Fruit fly (Drosophila melanogaster) ovary, adult (tissue): Measurements from ENCODE around the gene Cpr.

Source experiments
- CG17801 ChIP-seq: fragments of 200-800 bp; optimal IDR thresholded peaks from 2 replicates; lab custom pipeline; 2019; ENCODE audit warnings: missing biosample characterization, mild to moderate bottlenecking, missing genetic modification characterization, moderate library complexity; ENCODE audit not compliant: partially characterized antibody

Cpr gene

DNA sequence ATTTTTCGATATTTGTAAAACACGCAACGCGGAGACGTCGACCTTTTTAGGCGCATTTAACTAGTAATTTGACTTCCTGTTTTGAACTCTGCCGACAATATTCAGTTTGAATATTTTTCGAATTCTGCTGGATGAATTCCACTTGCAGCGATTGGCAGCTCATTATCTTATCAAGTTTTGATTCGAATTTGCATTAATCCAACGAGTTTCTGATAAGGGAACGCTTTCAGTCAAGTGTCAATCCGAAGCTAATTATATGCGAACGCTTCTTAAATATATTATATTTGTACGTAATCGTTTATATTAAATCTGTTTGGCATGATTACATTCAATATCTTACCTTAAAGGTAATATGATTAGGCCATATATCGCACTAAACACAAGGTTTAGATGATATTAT lies 9.7 kb downstream of the Cpr start, which contains the start of gene CG9497:
TSS of gene CG9497 (minus strand) at position 101 of the 400 bp plus-strand sequence.
- no peak for TF ChIP-seq CG17801 (GFP tag; lab: Kevin White, UChicago)

DNA sequence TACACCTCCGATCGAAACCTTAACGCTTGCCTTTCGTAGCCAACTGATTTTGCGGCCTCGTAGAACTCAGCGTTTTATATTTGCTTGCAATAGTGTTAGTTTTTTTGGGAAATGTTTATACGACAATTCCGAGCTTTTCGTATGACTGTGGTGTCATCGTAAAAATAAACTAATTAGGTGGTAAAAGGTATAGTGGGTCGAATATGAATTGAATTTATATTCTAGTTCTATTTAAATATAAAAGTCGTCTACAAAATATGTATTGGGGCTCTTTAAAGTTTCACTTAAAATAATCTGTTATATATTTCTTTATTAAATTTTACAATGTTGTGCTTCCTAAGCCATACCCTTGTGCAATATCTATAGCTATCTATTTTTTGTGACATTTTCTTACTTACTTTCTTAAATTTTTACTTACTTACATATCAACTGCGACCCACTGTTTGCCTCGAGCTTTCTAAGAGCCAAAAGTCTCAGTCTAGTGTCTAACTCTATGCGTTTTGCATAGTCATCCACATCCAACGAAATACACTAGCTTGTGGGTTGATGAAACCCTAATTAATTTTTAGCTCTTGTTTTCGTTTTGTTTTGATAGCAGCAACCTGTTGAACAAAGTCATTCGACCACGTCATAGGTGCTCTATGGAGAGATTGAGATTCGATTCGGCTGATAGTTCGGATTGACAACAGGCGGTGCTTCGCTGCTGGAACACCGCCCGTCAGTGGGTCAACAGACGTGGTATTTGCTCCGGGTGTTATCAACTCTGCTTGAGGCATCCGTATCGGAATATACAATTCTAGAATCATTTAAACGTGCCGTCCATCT lies 12.6 kb downstream of the Cpr start, which contains the start of gene CG9498:
TSS of gene CG9498 (minus strand) at position 51 of the 825 bp plus-strand sequence.
- peak; percentile 9 for TF ChIP-seq CG17801 (GFP tag; lab: Kevin White, UChicago)

- TF ChIP-seq CG17801 (GFP tag; lab: Kevin White, UChicago) = peak; percentile 67
Observed at dm6 chr2L:6351809-6352182, 13.2 kb downstream of the Cpr start.

dm6 chr2L:6354231-6354630 lies 15.6 kb downstream of the Cpr start, which contains the start of gene ppk7:
TSS of gene ppk7 (minus strand) at chr2L:6354331.
- TF ChIP-seq CG17801 (GFP tag; lab: Kevin White, UChicago) = no peak

dm6 chr2L:6354656-6355055 lies 16.0 kb downstream of the Cpr start, which contains the start of gene ppk14:
TSS of gene ppk14 (plus strand) at chr2L:6354956.
- no peak for TF ChIP-seq CG17801 (GFP tag; lab: Kevin White, UChicago)

dm6 chr2L:6356134-6356533 lies 17.5 kb downstream of the Cpr start:
- TF ChIP-seq CG17801 (GFP tag; lab: Kevin White, UChicago) = no peak

DNA sequence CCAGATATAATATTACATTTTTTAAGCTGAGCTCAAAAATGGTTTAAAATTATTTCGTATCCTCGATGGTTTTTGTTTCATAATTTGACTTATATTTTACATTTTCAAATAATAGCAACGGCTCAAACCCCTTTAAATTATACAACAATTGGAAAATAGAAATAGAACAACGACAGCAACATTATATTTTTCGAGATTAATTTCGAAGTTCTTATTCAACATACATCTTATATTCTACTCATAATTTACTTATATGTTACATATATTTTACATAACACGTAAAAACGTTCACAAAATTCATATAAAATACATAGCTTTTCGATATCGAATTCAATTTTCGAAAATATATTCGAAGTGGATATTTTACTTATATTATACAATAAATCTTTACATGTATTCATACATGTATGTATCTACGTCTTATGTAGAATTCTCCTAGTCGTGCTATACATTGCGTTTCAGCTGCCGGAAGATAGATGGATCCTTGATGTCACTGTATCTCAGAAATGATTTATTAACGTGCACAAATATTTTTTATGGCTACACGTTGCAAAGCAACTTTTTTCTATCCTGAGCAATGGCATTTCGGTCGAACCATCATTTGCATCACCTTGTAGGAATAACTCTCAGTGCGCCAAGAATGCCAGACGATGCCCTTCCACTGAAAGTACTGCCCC lies 18.2 kb downstream of the Cpr start:
- TF ChIP-seq CG17801 (GFP tag; lab: Kevin White, UChicago) = no peak

DNA sequence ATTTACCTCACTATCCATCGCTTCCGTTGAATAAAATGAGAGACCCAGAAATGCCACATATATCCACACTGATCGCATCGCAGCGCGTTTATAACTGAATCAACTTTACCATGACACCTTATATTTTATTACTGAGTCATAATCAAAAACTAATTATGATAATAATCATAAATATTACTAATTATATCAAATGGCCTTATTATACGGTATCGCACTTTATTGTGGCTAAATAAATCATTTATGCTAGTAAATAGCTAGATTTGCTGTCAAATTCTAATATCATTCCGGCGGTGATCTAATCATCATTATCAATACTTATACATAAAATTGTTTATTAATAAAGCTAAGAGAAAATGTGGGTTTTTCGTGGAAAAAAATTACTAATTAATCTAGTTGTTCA lies 19.6 kb downstream of the Cpr start, which contains the start of gene CG9500:
TSS of gene CG9500 (minus strand) at position 101 of the 400 bp plus-strand sequence.
- no peak for TF ChIP-seq CG17801 (GFP tag; lab: Kevin White, UChicago)

- no peak for TF ChIP-seq CG17801 (GFP tag; lab: Kevin White, UChicago)
Observed at dm6 chr2L:6360059-6360458, 21.4 kb downstream of the Cpr start.

- TF ChIP-seq CG17801 (GFP tag; lab: Kevin White, UChicago) = no peak
Observed at dm6 chr2L:6366924-6367323, 28.3 kb downstream of the Cpr start.

dm6 chr2L:6367478-6367932 lies 28.9 kb downstream of the Cpr start, which contains the start of gene Nepl4:
TSS of gene Nepl4 (plus strand) at chr2L:6367882.
- no peak for TF ChIP-seq CG17801 (GFP tag; lab: Kevin White, UChicago)

DNA sequence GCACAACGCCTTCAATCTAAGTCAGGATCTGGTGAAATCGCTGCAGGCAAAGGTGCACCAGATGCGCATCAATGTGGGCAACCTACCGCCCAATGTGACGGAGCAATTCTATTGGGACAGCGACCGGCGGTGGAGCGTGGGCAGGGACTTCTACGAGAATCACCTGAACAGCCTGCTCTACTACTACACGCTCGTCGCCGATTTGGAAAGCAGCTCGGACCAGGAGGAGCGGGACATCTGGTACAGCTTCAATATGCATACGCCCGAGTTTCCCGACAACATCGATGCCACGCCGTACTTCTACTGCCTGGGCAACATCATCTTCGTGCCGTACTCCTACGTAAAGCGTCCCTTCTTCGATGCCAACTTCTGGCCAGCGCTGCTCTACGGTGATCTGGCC lies 30.6 kb downstream of the Cpr start:
- no peak for TF ChIP-seq CG17801 (GFP tag; lab: Kevin White, UChicago)

DNA sequence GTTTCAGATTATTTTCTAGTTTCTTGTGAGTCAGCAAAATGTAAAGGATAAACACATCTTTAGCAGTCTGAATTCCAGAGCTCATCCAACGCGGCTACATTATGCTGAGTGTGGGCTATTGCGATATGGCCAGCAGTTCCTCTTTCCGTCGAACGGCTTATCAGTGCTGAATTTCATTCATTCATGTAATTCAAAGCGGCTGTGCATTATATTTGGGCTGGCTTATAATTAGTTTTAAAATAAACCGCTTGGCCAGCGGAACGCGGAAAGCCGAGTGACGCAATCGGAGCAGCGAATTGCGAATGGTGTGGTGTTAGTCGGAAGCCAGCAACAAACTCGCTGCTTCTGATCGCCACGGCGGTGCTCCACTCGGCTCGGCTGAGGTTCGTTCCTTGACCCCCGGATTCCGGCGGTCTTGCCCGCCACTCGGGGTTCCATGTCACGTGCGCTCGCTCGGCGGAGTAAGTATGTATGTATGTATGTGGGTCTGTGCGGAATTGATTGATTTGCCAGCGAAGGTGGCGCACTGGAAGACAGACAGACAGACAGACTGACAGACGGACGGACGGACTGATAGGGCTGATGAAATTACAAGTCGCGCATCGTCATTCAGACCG lies 32.5 kb downstream of the Cpr start:
- no peak for TF ChIP-seq CG17801 (GFP tag; lab: Kevin White, UChicago)

DNA sequence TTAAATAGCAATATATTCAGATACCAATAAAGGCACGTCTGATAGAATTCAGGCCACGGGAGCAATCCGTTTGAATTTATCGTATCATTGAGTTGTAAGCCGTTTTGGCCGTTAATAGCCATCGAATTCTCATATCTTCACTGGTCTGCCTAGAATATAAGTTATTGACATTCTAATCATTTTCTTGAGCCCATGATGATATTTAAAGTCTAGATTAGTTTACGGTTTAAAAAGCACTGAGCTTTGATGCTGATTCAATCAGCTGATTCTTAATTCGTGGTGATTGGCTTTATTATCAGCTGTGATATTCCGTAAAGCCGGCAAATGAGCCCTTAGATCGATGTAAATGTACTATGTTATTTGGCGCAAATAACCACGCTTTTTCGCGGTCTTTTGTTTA lies 33.5 kb downstream of the Cpr start, which contains the start of gene slam:
TSS of gene slam (plus strand) at position 301 of the 400 bp plus-strand sequence.
- TF ChIP-seq CG17801 (GFP tag; lab: Kevin White, UChicago) = no peak

DNA sequence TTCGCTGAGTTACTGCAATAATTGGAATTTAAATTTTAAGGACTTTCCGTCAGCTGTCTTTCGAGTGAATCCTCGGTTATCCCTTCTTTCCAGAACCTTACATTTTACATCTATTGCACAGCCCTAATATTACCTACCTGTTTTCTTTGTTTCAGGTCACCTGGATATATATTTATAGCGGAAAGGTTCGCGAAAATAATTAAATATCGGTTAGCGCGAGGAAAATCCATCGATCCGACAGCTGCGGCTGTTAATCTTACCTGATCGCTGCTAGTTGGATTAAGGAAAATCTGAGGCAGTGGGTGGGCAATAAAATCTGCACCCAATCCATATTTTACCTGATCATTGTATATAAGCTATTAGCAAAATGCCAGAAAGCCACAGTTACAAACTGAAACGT lies 34.5 kb downstream of the Cpr start:
- TF ChIP-seq CG17801 (GFP tag; lab: Kevin White, UChicago) = no peak
